Worm (Caenorhabditis elegans): ENCODE measurements around the gene F25B5.5.
A peak's percentile ranks its signal among the peaks of the same experiment; 100 is the strongest.

Gene F25B5.5

DNA sequence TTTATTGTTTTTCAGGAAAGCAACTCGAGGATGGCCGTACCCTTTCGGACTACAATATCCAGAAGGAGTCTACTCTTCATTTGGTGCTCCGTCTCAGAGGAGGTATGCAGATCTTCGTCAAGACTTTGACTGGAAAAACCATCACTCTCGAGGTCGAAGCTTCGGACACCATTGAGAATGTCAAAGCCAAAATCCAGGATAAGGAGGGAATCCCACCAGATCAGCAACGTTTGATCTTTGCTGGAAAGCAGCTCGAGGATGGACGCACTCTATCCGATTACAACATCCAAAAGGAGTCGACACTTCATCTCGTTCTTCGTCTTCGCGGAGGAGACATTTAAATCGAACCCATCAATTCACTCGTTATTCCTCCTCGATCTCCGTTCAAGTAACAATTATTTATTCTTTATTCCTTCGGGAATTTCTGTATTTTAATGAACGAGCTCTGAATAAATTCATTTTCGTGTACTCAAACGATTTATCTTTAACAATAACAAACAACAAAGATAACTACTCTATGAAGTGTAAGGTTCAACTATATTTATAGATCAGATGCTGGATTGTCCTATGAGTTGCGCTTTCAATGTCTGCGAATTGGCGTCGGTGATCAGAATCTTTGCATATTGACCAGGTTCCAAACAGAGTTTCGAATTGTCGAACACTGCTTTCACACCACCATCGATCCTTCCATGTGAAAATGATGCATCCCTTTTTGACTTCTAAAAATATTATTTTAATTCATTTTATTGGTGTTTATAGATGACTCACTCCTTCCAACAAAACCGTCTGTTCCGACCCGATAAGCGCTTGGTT is 2.4 kb downstream of the F25B5.5 start:
- TF ChIP-seq R02D3.7 (tag; optimal IDR thresholded peaks at IDR 0.05) (no peak), skn-1 (tag; optimal IDR thresholded peaks at IDR 0.05) (peak; percentile 67), gmeb-1 (tag; optimal IDR thresholded peaks at IDR 0.05) (peak; percentile 34), ztf-11 (tag; optimal IDR thresholded peaks at IDR 0.05) (no peak), lin-13 (GFP tag; optimal IDR thresholded peaks at IDR 0.05) (peak; percentile 61), unc-39 (tag; optimal IDR thresholded peaks at IDR 0.05) (no peak), nhr-6 (tag; optimal IDR thresholded peaks at IDR 0.05) (peak; percentile 30), sem-4 (tag; optimal IDR thresholded peaks at IDR 0.05) (peak; percentile 50), F13H6.1 (tag; optimal IDR thresholded peaks at IDR 0.05) (peak; percentile 22), fos-1 (tag; optimal IDR thresholded peaks at IDR 0.05) (no peak), elt-1 (tag; optimal IDR thresholded peaks at IDR 0.05) (no peak), nhr-21 (tag; optimal IDR thresholded peaks at IDR 0.05) (peak; percentile 92), dmd-4 (tag; optimal IDR thresholded peaks at IDR 0.05) (no peak), nhr-237 (tag; optimal IDR thresholded peaks at IDR 0.05) (no peak), nhr-129 (tag; optimal IDR thresholded peaks at IDR 0.05) (peak; percentile 61), snpc-4 (tag; optimal IDR thresholded peaks at IDR 0.05) (no peak), sma-9 (GFP tag; optimal IDR thresholded peaks at IDR 0.05) (peak; percentile 9), sma-9 (tag; optimal IDR thresholded peaks at IDR 0.05) (no peak), nhr-12 (tag; optimal IDR thresholded peaks at IDR 0.05) (peak; percentile 17), ztf-1 (GFP tag; conservative IDR thresholded peaks at IDR 0.05) (no peak), elt-3 (tag; optimal IDR thresholded peaks at IDR 0.05) (no peak), lin-11 (tag; optimal IDR thresholded peaks at IDR 0.05) (no peak), egl-27 (tag; optimal IDR thresholded peaks at IDR 0.05) (no peak), aly-2 (tag; optimal IDR thresholded peaks at IDR 0.05) (peak; percentile 27), nhr-23 (tag; optimal IDR thresholded peaks at IDR 0.05) (no peak), C34F6.9 (tag; optimal IDR thresholded peaks at IDR 0.05) (peak; percentile 14), zag-1 (tag; optimal IDR thresholded peaks at IDR 0.05) (no peak), ceh-82 (tag; optimal IDR thresholded peaks at IDR 0.05) (no peak), ceh-16 (tag; optimal IDR thresholded peaks at IDR 0.05) (no peak), peb-1 (tag; optimal IDR thresholded peaks at IDR 0.05) (no peak), ztf-4 (tag; optimal IDR thresholded peaks at IDR 0.05) (peak; percentile 16), unc-55 (GFP tag; optimal IDR thresholded peaks at IDR 0.05) (peak; percentile 11), ama-1 (optimal IDR thresholded peaks at IDR 0.05) (peak; percentile 87), mbf-1 (tag; optimal IDR thresholded peaks at IDR 0.05) (no peak), lsy-2 (tag; optimal IDR thresholded peaks at IDR 0.05) (peak in 1 of 2 experiments; percentile 45), ZK546.5 (tag; optimal IDR thresholded peaks at IDR 0.05) (no peak), blmp-1 (tag; optimal IDR thresholded peaks at IDR 0.05; ENCODE audit: insufficient read depth) (peak; percentile 32), mdl-1 (tag; optimal IDR thresholded peaks at IDR 0.05) (no peak), Y55F3AM.14 (GFP tag; optimal IDR thresholded peaks at IDR 0.05) (peak; percentile 34), lin-39 (tag; optimal IDR thresholded peaks at IDR 0.05) (no peak), unc-62 (GFP tag; optimal IDR thresholded peaks at IDR 0.05) (no peak), nhr-11 (tag; optimal IDR thresholded peaks at IDR 0.05) (no peak), nhr-25 (tag; optimal IDR thresholded peaks at IDR 0.05) (peak; percentile 62), crh-2 (tag; optimal IDR thresholded peaks at IDR 0.05) (peak; percentile 61), alr-1 (tag; optimal IDR thresholded peaks at IDR 0.05) (no peak), nhr-77 (tag; optimal IDR thresholded peaks at IDR 0.05) (no peak), mab-5 (tag; optimal IDR thresholded peaks at IDR 0.05) (no peak), nhr-10 (tag; optimal IDR thresholded peaks at IDR 0.05) (no peak), sma-3 (GFP tag; optimal IDR thresholded peaks at IDR 0.05) (peak; percentile 63)
